Worm (Caenorhabditis elegans) whole organism, late embryonic: ENCODE data around the gene cyn-10.

ENCODE experiments used
- C38D4.7 ChIP-seq: fragments of 200-800 bp; sonication (Bioruptor generic); optimal IDR thresholded peaks from 2 replicates; lab custom pipeline; 2018; ENCODE audit warnings: mild to moderate bottlenecking, missing genetic modification characterization, moderate library complexity, missing compliant biosample characterization
- F13H6.1 ChIP-seq: sonication (generic microtip); optimal IDR thresholded peaks from 2 replicates; lab custom pipeline; 2016; ENCODE audit warnings: missing genetic modification characterization, missing compliant biosample characterization
- K02D7.2 ChIP-seq: sonication (generic microtip); optimal IDR thresholded peaks from 2 replicates; lab custom pipeline; 2017; ENCODE audit warnings: mild to moderate bottlenecking, missing genetic modification characterization, missing compliant biosample characterization
- K09A11.1 ChIP-seq: sonication (generic microtip); optimal IDR thresholded peaks from 2 replicates; lab custom pipeline; 2017; ENCODE audit warnings: antibody characterized with exemption, mild to moderate bottlenecking, missing genetic modification characterization, missing compliant biosample characterization; ENCODE audit not compliant: insufficient read depth
- T23F11.4 ChIP-seq: fragments of 200-800 bp; sonication (Bioruptor generic); optimal IDR thresholded peaks from 2 replicates; lab custom pipeline; 2018; ENCODE audit warnings: mild to moderate bottlenecking, missing genetic modification characterization, missing compliant biosample characterization
- ama-1 ChIP-seq: fragments of 150-350 bp; optimal IDR thresholded peaks from 2 replicates; lab custom pipeline; 2014
- ceh-14 ChIP-seq: sonication (generic microtip); optimal IDR thresholded peaks from 2 replicates; lab custom pipeline; 2016; ENCODE audit warnings: missing genotype, missing genetic modification characterization, missing compliant biosample characterization
- ceh-19 ChIP-seq: fragments of 200-800 bp; sonication (Bioruptor generic); optimal IDR thresholded peaks from 2 replicates; lab custom pipeline; 2018; ENCODE audit warnings: mild to moderate bottlenecking, missing genetic modification characterization, missing compliant biosample characterization
- ceh-2 ChIP-seq: sonication (generic microtip); optimal IDR thresholded peaks from 2 replicates; lab custom pipeline; 2016; ENCODE audit warnings: missing genotype, missing genetic modification characterization, missing compliant biosample characterization
- ceh-22 ChIP-seq: sonication (generic microtip); optimal IDR thresholded peaks from 2 replicates; lab custom pipeline; 2017; ENCODE audit warnings: missing biosample characterization, missing genetic modification characterization
- ceh-24 ChIP-seq: sonication (generic microtip); optimal IDR thresholded peaks from 2 replicates; lab custom pipeline; 2016; ENCODE audit warnings: mild to moderate bottlenecking, missing genetic modification characterization, missing compliant biosample characterization
- ceh-30 ChIP-seq: fragments of 150-350 bp; optimal IDR thresholded peaks from 2 replicates; lab custom pipeline; 2014; ENCODE audit warnings: missing biosample characterization, missing genetic modification characterization
- ceh-31 ChIP-seq: sonication (generic microtip); optimal IDR thresholded peaks from 2 replicates; lab custom pipeline; 2016; ENCODE audit warnings: missing genetic modification characterization, missing compliant biosample characterization
- ceh-34 ChIP-seq: sonication (generic microtip); optimal IDR thresholded peaks from 2 replicates; lab custom pipeline; 2016; ENCODE audit warnings: mild to moderate bottlenecking, missing genetic modification characterization, missing compliant biosample characterization
- ceh-48 ChIP-seq: sonication (generic microtip); optimal IDR thresholded peaks from 2 replicates; lab custom pipeline; 2016; ENCODE audit warnings: missing genetic modification characterization, inconsistent platforms, missing compliant biosample characterization
- ceh-9 ChIP-seq: sonication (generic microtip); optimal IDR thresholded peaks from 2 replicates; lab custom pipeline; 2016; ENCODE audit warnings: mild to moderate bottlenecking, missing genetic modification characterization, inconsistent platforms, missing compliant biosample characterization
- dmd-4 ChIP-seq: sonication (generic microtip); optimal IDR thresholded peaks from 2 replicates; lab custom pipeline; 2016; ENCODE audit warnings: borderline replicate concordance, missing genetic modification characterization, missing compliant biosample characterization
- elt-2 ChIP-seq: sonication (generic microtip); optimal IDR thresholded peaks from 2 replicates; lab custom pipeline; 2016; ENCODE audit warnings: missing genetic modification reagents, missing genetic modification characterization, missing compliant biosample characterization
- elt-4 ChIP-seq: sonication (generic microtip); optimal IDR thresholded peaks from 2 replicates; lab custom pipeline; 2016; ENCODE audit warnings: missing genetic modification characterization, missing compliant biosample characterization
- eyg-1 ChIP-seq: sonication (generic microtip); optimal IDR thresholded peaks from 2 replicates; lab custom pipeline; 2016; ENCODE audit warnings: missing genotype, missing genetic modification characterization, missing compliant biosample characterization
- fkh-10 ChIP-seq: fragments of 150-350 bp; optimal IDR thresholded peaks from 2 replicates; lab custom pipeline; 2014; ENCODE audit warnings: missing biosample characterization, missing genetic modification reagents, missing genetic modification characterization
- fkh-6 ChIP-seq: sonication (generic microtip); optimal IDR thresholded peaks from 2 replicates; lab custom pipeline; 2016; ENCODE audit warnings: missing genetic modification characterization, missing compliant biosample characterization
- gmeb-2 ChIP-seq: sonication (generic microtip); optimal IDR thresholded peaks from 2 replicates; lab custom pipeline; 2016; ENCODE audit warnings: missing genetic modification characterization, inconsistent platforms, missing compliant biosample characterization
- hlh-13 ChIP-seq: fragments of 200-800 bp; sonication (Bioruptor generic); optimal IDR thresholded peaks from 2 replicates; lab custom pipeline; 2018; ENCODE audit warnings: mild to moderate bottlenecking, missing genetic modification characterization, missing compliant biosample characterization
- hlh-15 ChIP-seq: sonication (generic microtip); optimal IDR thresholded peaks from 2 replicates; lab custom pipeline; 2016; ENCODE audit warnings: missing genetic modification characterization, missing compliant biosample characterization
- hlh-6 ChIP-seq: sonication (generic microtip); optimal IDR thresholded peaks from 2 replicates; lab custom pipeline; 2016; ENCODE audit warnings: missing genotype, missing genetic modification characterization, missing compliant biosample characterization
- hlh-8 ChIP-seq: sonication (generic microtip); optimal IDR thresholded peaks from 2 replicates; lab custom pipeline; 2016; ENCODE audit warnings: missing genotype, missing genetic modification characterization, missing compliant biosample characterization
- lim-6 ChIP-seq: sonication (generic microtip); optimal IDR thresholded peaks from 2 replicates; lab custom pipeline; 2016; ENCODE audit warnings: missing genetic modification characterization, missing compliant biosample characterization
- lin-11 ChIP-seq: fragments of 200-800 bp; sonication (Bioruptor generic); optimal IDR thresholded peaks from 2 replicates; lab custom pipeline; 2018; ENCODE audit warnings: mild to moderate bottlenecking, missing genetic modification characterization, missing compliant biosample characterization
- madf-2 ChIP-seq: sonication (generic microtip); optimal IDR thresholded peaks from 2 replicates; lab custom pipeline; 2017; ENCODE audit warnings: missing genetic modification characterization, missing compliant biosample characterization
- mec-3 ChIP-seq: sonication (generic microtip); optimal IDR thresholded peaks from 2 replicates; lab custom pipeline; 2016; ENCODE audit warnings: borderline replicate concordance, missing genetic modification characterization, missing compliant biosample characterization
- nfya-1 ChIP-seq: sonication (generic microtip); optimal IDR thresholded peaks from 2 replicates; lab custom pipeline; 2017; ENCODE audit warnings: missing genetic modification characterization, mild to moderate bottlenecking, missing compliant biosample characterization, antibody characterized with exemption, moderate library complexity
- nhr-11 ChIP-seq: fragments of 150-350 bp; optimal IDR thresholded peaks from 2 replicates; lab custom pipeline; 2014; ENCODE audit warnings: missing biosample characterization, missing genetic modification characterization
- nhr-232 ChIP-seq: sonication (generic microtip); optimal IDR thresholded peaks from 2 replicates; lab custom pipeline; 2016; ENCODE audit warnings: missing genetic modification characterization, missing compliant biosample characterization
- npax-4 ChIP-seq: sonication (generic microtip); optimal IDR thresholded peaks from 2 replicates; lab custom pipeline; 2016; ENCODE audit warnings: missing genetic modification characterization, missing compliant biosample characterization
- odd-2 ChIP-seq: sonication (generic microtip); optimal IDR thresholded peaks from 2 replicates; lab custom pipeline; 2017; ENCODE audit warnings: antibody characterized with exemption, mild to moderate bottlenecking, missing genetic modification characterization, missing compliant biosample characterization
- pha-4 ChIP-seq: fragments of 150-350 bp; optimal IDR thresholded peaks from 2 replicates; lab custom pipeline; 2018; ENCODE audit warnings: missing biosample characterization, missing genetic modification reagents, missing genetic modification characterization
- pros-1 ChIP-seq: fragments of 150-350 bp; optimal IDR thresholded peaks from 2 replicates; lab custom pipeline; 2014; ENCODE audit warnings: missing biosample characterization, missing genetic modification reagents, missing genetic modification characterization
- ref-2 ChIP-seq: sonication (generic microtip); optimal IDR thresholded peaks from 2 replicates; lab custom pipeline; 2016; ENCODE audit warnings: missing genetic modification characterization, missing compliant biosample characterization
- sdc-2 ChIP-seq: sonication (generic microtip); optimal IDR thresholded peaks from 2 replicates; lab custom pipeline; 2016; ENCODE audit warnings: missing genotype, missing genetic modification characterization, missing compliant biosample characterization
- sox-2 ChIP-seq: fragments of 200-800 bp; sonication (Bioruptor generic); IDR thresholded peaks from 2 replicates; pipeline ENCODE4 v1.3.6; 2022; ENCODE audit warnings: missing genetic modification reagents, missing genetic modification characterization, missing compliant biosample characterization
- sox-4 ChIP-seq: sonication (generic microtip); optimal IDR thresholded peaks from 2 replicates; lab custom pipeline; 2017; ENCODE audit warnings: mild to moderate bottlenecking, missing genetic modification characterization, inconsistent platforms, missing compliant biosample characterization
- tbx-2 ChIP-seq: sonication (generic microtip); optimal IDR thresholded peaks from 2 replicates; lab custom pipeline; 2016; ENCODE audit warnings: missing genetic modification characterization, missing compliant biosample characterization
- ttx-3 ChIP-seq: sonication (generic microtip); optimal IDR thresholded peaks from 2 replicates; lab custom pipeline; 2016; ENCODE audit warnings: missing genetic modification reagents, missing genetic modification characterization, missing compliant biosample characterization
- unc-3 ChIP-seq, 2 experiments: fragments of 200-800 bp in 1 of 2; sonication (Bioruptor generic) in 1 of 2; sonication (generic microtip) in 1 of 2; conservative IDR thresholded peaks in 1 of 2; optimal IDR thresholded peaks in 1 of 2; 2 replicates each; pipeline versions ENCODE4 v1.3.6 to Lab custom; 2016 to 2022; ENCODE audit warnings: missing compliant biosample characterization in 2 of 2, missing genetic modification characterization in 2 of 2, missing genetic modification reagents in 1 of 2
- unc-42 ChIP-seq: sonication (generic microtip); optimal IDR thresholded peaks from 2 replicates; lab custom pipeline; 2016; ENCODE audit warnings: missing genotype, missing genetic modification characterization, missing compliant biosample characterization
- unc-55 ChIP-seq: sonication (generic microtip); optimal IDR thresholded peaks from 2 replicates; lab custom pipeline; 2017; ENCODE audit warnings: missing biosample characterization, missing genetic modification reagents, missing genetic modification characterization
- zip-5 ChIP-seq: sonication (generic microtip); optimal IDR thresholded peaks from 2 replicates; lab custom pipeline; 2016; ENCODE audit warnings: missing genetic modification characterization, missing compliant biosample characterization
- ztf-16 ChIP-seq: sonication (generic microtip); optimal IDR thresholded peaks from 2 replicates; lab custom pipeline; 2017; ENCODE audit warnings: missing genetic modification characterization, missing compliant biosample characterization

cyn-10 gene

ce11 chrII:6951250-6951806, 38.2 kb upstream of the cyn-10 start, which contains the start of the genes malt-1 and ceh-38 (continued):
- peak; percentile 91 for TF ChIP-seq ceh-31 (tag; lab: Kevin White, UChicago)
- TF ChIP-seq sox-4 (tag; lab: Kevin White, UChicago): no peak
- TF ChIP-seq zip-5 (tag; lab: Kevin White, UChicago): no peak
- TF ChIP-seq pros-1 (tag; lab: Kevin White, UChicago): peak; percentile 72
- no peak for TF ChIP-seq odd-2 (tag; lab: Kevin White, UChicago)
- TF ChIP-seq fkh-6 (tag; lab: Kevin White, UChicago): no peak
- TF ChIP-seq sox-2 (GFP tag; lab: Robert Waterston, UW): no peak
- TF ChIP-seq ceh-48 (tag; lab: Kevin White, UChicago): peak; percentile 100
- TF ChIP-seq nhr-11 (tag; lab: Kevin White, UChicago): no peak
- peak; percentile 84 for TF ChIP-seq tbx-2 (tag; lab: Kevin White, UChicago)
- TF ChIP-seq ceh-30: no peak
- no peak for TF ChIP-seq T23F11.4 (GFP tag; lab: Kevin White, UChicago)
- TF ChIP-seq ceh-9: no peak
- TF ChIP-seq ref-2 (tag; lab: Kevin White, UChicago): peak; percentile 77
- peak; percentile 82 for TF ChIP-seq unc-55 (GFP tag; lab: Kevin White, UChicago)
- TF ChIP-seq K09A11.1 (tag; lab: Kevin White, UChicago): no peak
- TF ChIP-seq ama-1: no peak
- no peak for TF ChIP-seq elt-4 (tag; lab: Kevin White, UChicago)
- peak; percentile 3 for TF ChIP-seq fkh-10 (GFP tag; lab: Kevin White, UChicago)
- TF ChIP-seq unc-3 (GFP tag; conservative IDR thresholded peaks at IDR 0.05; lab: Robert Waterston, UW): no peak
- TF ChIP-seq unc-3 (tag; optimal IDR thresholded peaks at IDR 0.05; lab: Kevin White, UChicago): no peak
- no peak for TF ChIP-seq mec-3 (tag; lab: Kevin White, UChicago)
- TF ChIP-seq npax-4 (tag; lab: Kevin White, UChicago): no peak
- TF ChIP-seq unc-42 (tag; lab: Kevin White, UChicago): peak; percentile 86
- TF ChIP-seq lim-6: no peak
- TF ChIP-seq hlh-8 (tag; lab: Kevin White, UChicago): peak; percentile 19
- peak; percentile 36 for TF ChIP-seq ceh-14 (tag; lab: Kevin White, UChicago)
- peak; percentile 93 for TF ChIP-seq nfya-1 (tag; lab: Kevin White, UChicago)
- no peak for TF ChIP-seq ttx-3 (tag; lab: Kevin White, UChicago)
- TF ChIP-seq K02D7.2: no peak
- TF ChIP-seq madf-2: peak; percentile 20
- no peak for TF ChIP-seq hlh-13 (GFP tag; lab: Kevin White, UChicago)
- no peak for TF ChIP-seq sdc-2
- TF ChIP-seq nhr-232 (tag; lab: Kevin White, UChicago): no peak
- no peak for TF ChIP-seq hlh-15 (tag; lab: Kevin White, UChicago)
- no peak for TF ChIP-seq hlh-6 (tag; lab: Kevin White, UChicago)
- TF ChIP-seq ceh-22 (tag; lab: Kevin White, UChicago): no peak
- no peak for TF ChIP-seq C38D4.7 (GFP tag; lab: Kevin White, UChicago)
- TF ChIP-seq dmd-4 (tag; lab: Kevin White, UChicago): no peak
- TF ChIP-seq pha-4 (tag; lab: Kevin White, UChicago): no peak
- TF ChIP-seq ceh-34 (tag; lab: Kevin White, UChicago): peak; percentile 57
- no peak for TF ChIP-seq ztf-16 (tag; lab: Kevin White, UChicago)
- peak; percentile 56 for TF ChIP-seq ceh-19 (GFP tag; lab: Kevin White, UChicago)
- no peak for TF ChIP-seq lin-11 (tag; lab: Kevin White, UChicago)
- no peak for TF ChIP-seq F13H6.1 (tag; lab: Kevin White, UChicago)
- TF ChIP-seq gmeb-2 (tag; lab: Kevin White, UChicago): no peak
- peak; percentile 51 for TF ChIP-seq elt-2 (tag; lab: Kevin White, UChicago)
- TF ChIP-seq eyg-1 (tag; lab: Kevin White, UChicago): no peak
- TF ChIP-seq ceh-24 (tag; lab: Kevin White, UChicago): no peak
- peak; percentile 56 for TF ChIP-seq ceh-2
- TF ChIP-seq, all 69 proteins: peak for 24
